Fruit fly (Drosophila melanogaster) whole organism, pupa: ENCODE results near the gene CG2100.

Source experiments
- CG10348 ChIP-seq: fragments of 200-800 bp; sonication (Bioruptor generic); IDR thresholded peaks from 2 replicates; pipeline ENCODE4 v1.3.6; 2022; ENCODE audit warnings: missing biosample characterization, missing genetic modification characterization
- CG12605 ChIP-seq: fragments of 200-800 bp; sonication (Bioruptor generic); IDR thresholded peaks from 2 replicates; pipeline ENCODE4 v1.3.6; 2022; ENCODE audit warnings: missing biosample characterization, missing genetic modification characterization
- CG13204 ChIP-seq: fragments of 200-800 bp; sonication (Bioruptor generic); optimal IDR thresholded peaks from 2 replicates; lab custom pipeline; 2018; ENCODE audit warnings: missing biosample characterization, mild to moderate bottlenecking, missing genetic modification characterization, moderate library complexity
- CG14655 ChIP-seq: fragments of 200-800 bp; sonication (Bioruptor generic); optimal IDR thresholded peaks from 3 replicates; lab custom pipeline; 2017; ENCODE audit warnings: mild to moderate bottlenecking, missing biosample characterization, missing genetic modification reagents, missing genetic modification characterization
- CG15710 ChIP-seq: fragments of 200-800 bp; sonication (Bioruptor generic); optimal IDR thresholded peaks from 2 replicates; lab custom pipeline; 2018; ENCODE audit warnings: missing biosample characterization, mild to moderate bottlenecking, missing genetic modification characterization, moderate library complexity
- CG17806 ChIP-seq: fragments of 200-800 bp; sonication (Bioruptor generic); optimal IDR thresholded peaks from 2 replicates; lab custom pipeline; 2018; ENCODE audit warnings: missing biosample characterization, mild to moderate bottlenecking, missing genetic modification characterization, moderate library complexity
- CG32121 ChIP-seq: fragments of 200-800 bp; sonication (Bioruptor generic); IDR thresholded peaks from 2 replicates; pipeline ENCODE4 v1.3.6; 2022; ENCODE audit warnings: missing biosample characterization, missing genetic modification characterization
- CG34367 ChIP-seq: fragments of 200-800 bp; sonication (Bioruptor generic); optimal IDR thresholded peaks from 2 replicates; lab custom pipeline; 2018; ENCODE audit warnings: missing biosample characterization, mild to moderate bottlenecking, missing genetic modification characterization
- CG4496 ChIP-seq: fragments of 200-800 bp; sonication (Bioruptor generic); IDR thresholded peaks from 3 replicates; pipeline ENCODE4 v1.3.6; 2022; ENCODE audit warnings: missing biosample characterization, missing genetic modification characterization
- CG8159 ChIP-seq: fragments of 200-800 bp; sonication (Bioruptor generic); optimal IDR thresholded peaks from 3 replicates; lab custom pipeline; 2018; ENCODE audit warnings: missing biosample characterization, mild to moderate bottlenecking, missing genetic modification characterization, moderate library complexity
- CG8301 ChIP-seq: fragments of 200-800 bp; sonication (Bioruptor generic); optimal IDR thresholded peaks from 2 replicates; lab custom pipeline; 2018; ENCODE audit warnings: missing biosample characterization, mild to moderate bottlenecking, missing genetic modification characterization
- CG9948 ChIP-seq: fragments of 200-800 bp; sonication (Bioruptor generic); optimal IDR thresholded peaks from 2 replicates; lab custom pipeline; 2018; ENCODE audit warnings: missing biosample characterization, mild to moderate bottlenecking, missing genetic modification characterization, moderate library complexity
- D1 ChIP-seq: fragments of 200-800 bp; sonication (Bioruptor generic); optimal IDR thresholded peaks from 2 replicates; lab custom pipeline; 2018; ENCODE audit warnings: missing biosample characterization, mild to moderate bottlenecking, missing genetic modification characterization, moderate library complexity
- EcR ChIP-seq: fragments of 200-800 bp; sonication (Bioruptor generic); optimal IDR thresholded peaks from 3 replicates; lab custom pipeline; 2019; ENCODE audit warnings: missing biosample characterization, missing genetic modification characterization, mild to moderate bottlenecking, moderate library complexity, missing genetic modification reagents
- Ets98B ChIP-seq: fragments of 200-800 bp; sonication (Bioruptor generic); IDR thresholded peaks from 2 replicates; pipeline ENCODE4 v1.3.6; 2022; ENCODE audit warnings: missing biosample characterization, missing genetic modification characterization
- Pif1A ChIP-seq: fragments of 200-800 bp; sonication (Bioruptor generic); optimal IDR thresholded peaks from 3 replicates; lab custom pipeline; 2016; ENCODE audit warnings: missing biosample characterization, missing genetic modification characterization
- Pif1B ChIP-seq: fragments of 200-800 bp; sonication (Bioruptor generic); optimal IDR thresholded peaks from 3 replicates; lab custom pipeline; 2016; ENCODE audit warnings: missing biosample characterization, missing genetic modification characterization
- Snoo ChIP-seq: fragments of 200-800 bp; sonication (Bioruptor generic); optimal IDR thresholded peaks from 3 replicates; lab custom pipeline; 2017; ENCODE audit warnings: missing biosample characterization, mild to moderate bottlenecking, missing genetic modification characterization, inconsistent platforms
- fd96Ca ChIP-seq: fragments of 200-800 bp; sonication (Bioruptor generic); IDR thresholded peaks from 3 replicates; pipeline ENCODE4 v1.3.6; 2022; ENCODE audit warnings: missing biosample characterization, missing genetic modification characterization
- gl ChIP-seq: fragments of 200-800 bp; sonication (Bioruptor generic); optimal IDR thresholded peaks from 2 replicates; lab custom pipeline; 2018; ENCODE audit warnings: missing biosample characterization, mild to moderate bottlenecking, missing genetic modification characterization
- rn ChIP-seq: fragments of 200-800 bp; sonication (Bioruptor generic); IDR thresholded peaks from 2 replicates; pipeline ENCODE4 v1.3.6; 2022; ENCODE audit warnings: missing biosample characterization, missing genetic modification characterization

Gene CG2100

dm6 chr3R:5689626-5690025, 46.5 kb downstream of the CG2100 start:
- TF ChIP-seq D1 (tag; lab: Kevin White, UChicago): no peak
- no peak for TF ChIP-seq Pif1B
- TF ChIP-seq CG14655 (GFP tag; lab: Kevin White, UChicago): no peak

- TF ChIP-seq Ets98B (0 out of 2 replicates have a peak, but pooled peaks have one; percentile 24), CG34367 (tag; lab: Kevin White, UChicago) (peak; percentile 28), CG9948 (tag; lab: Kevin White, UChicago) (peak; percentile 38), CG32121 (GFP tag; lab: Robert Waterston, UW) (no peak), CG15710 (tag; lab: Kevin White, UChicago) (peak; percentile 45), CG14655 (GFP tag; lab: Kevin White, UChicago) (peak; percentile 33), Pif1B (no peak), fd96Ca (GFP tag; lab: Robert Waterston, UW) (no peak), CG12605 (GFP tag; lab: Robert Waterston, UW) (no peak), Snoo (no peak), CG8301 (tag; lab: Kevin White, UChicago) (peak; percentile 31), D1 (tag; lab: Kevin White, UChicago) (no peak), CG4496 (GFP tag; lab: Robert Waterston, UW) (no peak; the same call in 2 of the 3 replicates), rn (GFP tag; lab: Robert Waterston, UW) (no peak), CG13204 (GFP tag; lab: Kevin White, UChicago) (no peak), CG10348 (GFP tag; lab: Robert Waterston, UW) (no peak), CG17806 (tag; lab: Kevin White, UChicago) (peak; percentile 37), EcR (GFP tag; lab: Kevin White, UChicago) (no peak), Pif1A (peak; percentile 32), CG8159 (tag; lab: Kevin White, UChicago) (peak; percentile 60), gl (tag; lab: Kevin White, UChicago) (no peak)
Measured at dm6 chr3R:5686049-5686757, 50.0 kb downstream of the CG2100 start.

dm6 chr3R:5685269-5686048, 50.7 kb downstream of the CG2100 start, which contains the start of the genes Rab23 and plx:
Rab23 (minus strand) TSS chr3R:5685434.
plx (plus strand) TSS chr3R:5685855.
- TF ChIP-seq CG34367 (tag; lab: Kevin White, UChicago) (no peak), CG15710 (tag; lab: Kevin White, UChicago) (no peak), Ets98B (peak; percentile 5; the same call in 1 of the 2 replicates), CG14655 (GFP tag; lab: Kevin White, UChicago) (no peak), CG9948 (tag; lab: Kevin White, UChicago) (no peak), EcR (GFP tag; lab: Kevin White, UChicago) (no peak), CG17806 (tag; lab: Kevin White, UChicago) (no peak)
